Worm (Caenorhabditis elegans) whole organism, L2 larva: ENCODE measurements around the gene bec-1.

ENCODE experiments used
- R02D3.7 ChIP-seq: fragments of 150-350 bp; optimal IDR thresholded peaks from 2 replicates; lab custom pipeline; 2014; ENCODE audit warnings: missing biosample characterization, missing genetic modification characterization
- alr-1 ChIP-seq: fragments of 150-350 bp; optimal IDR thresholded peaks from 2 replicates; lab custom pipeline; 2014; ENCODE audit warnings: missing biosample characterization, missing genetic modification characterization
- ama-1 ChIP-seq: fragments of 150-350 bp; optimal IDR thresholded peaks from 2 replicates; lab custom pipeline; 2018; ENCODE audit warnings: inconsistent platforms
- elt-1 ChIP-seq: fragments of 150-350 bp; optimal IDR thresholded peaks from 2 replicates; lab custom pipeline; 2014; ENCODE audit warnings: missing biosample characterization, missing genetic modification characterization
- lsy-2 ChIP-seq, 2 experiments: fragments of 150-350 bp in 1 of 2; sonication (generic microtip) in 1 of 2; optimal IDR thresholded peaks; 2 replicates each; lab custom pipeline; 2014 to 2017; ENCODE audit warnings: missing biosample characterization in 2 of 2, missing genetic modification characterization in 2 of 2
- nhr-11 ChIP-seq: fragments of 150-350 bp; optimal IDR thresholded peaks from 2 replicates; lab custom pipeline; 2014; ENCODE audit warnings: missing biosample characterization, missing genetic modification characterization
- nhr-6 ChIP-seq: fragments of 150-350 bp; optimal IDR thresholded peaks from 2 replicates; lab custom pipeline; 2014; ENCODE audit warnings: missing biosample characterization, missing genetic modification characterization
- sma-3 ChIP-seq: sonication (generic microtip); optimal IDR thresholded peaks from 2 replicates; lab custom pipeline; 2016; ENCODE audit warnings: missing genetic modification reagents, missing genetic modification characterization, missing compliant biosample characterization
- snpc-4 ChIP-seq: fragments of 150-350 bp; optimal IDR thresholded peaks from 2 replicates; lab custom pipeline; 2014; ENCODE audit warnings: missing biosample characterization, missing genetic modification characterization
- unc-62 ChIP-seq: fragments of 150-350 bp; optimal IDR thresholded peaks from 2 replicates; lab custom pipeline; 2014; ENCODE audit warnings: missing biosample characterization, missing genetic modification reagents, missing genetic modification characterization
- zag-1 ChIP-seq: fragments of 150-350 bp; optimal IDR thresholded peaks from 2 replicates; lab custom pipeline; 2014; ENCODE audit warnings: missing biosample characterization, missing genetic modification characterization
- ztf-11 ChIP-seq: sonication (generic microtip); optimal IDR thresholded peaks from 2 replicates; lab custom pipeline; 2017; ENCODE audit warnings: missing biosample characterization, missing genetic modification characterization
- ztf-4 ChIP-seq: fragments of 150-350 bp; optimal IDR thresholded peaks from 2 replicates; lab custom pipeline; 2014; ENCODE audit warnings: missing biosample characterization, missing genetic modification characterization

DNA sequence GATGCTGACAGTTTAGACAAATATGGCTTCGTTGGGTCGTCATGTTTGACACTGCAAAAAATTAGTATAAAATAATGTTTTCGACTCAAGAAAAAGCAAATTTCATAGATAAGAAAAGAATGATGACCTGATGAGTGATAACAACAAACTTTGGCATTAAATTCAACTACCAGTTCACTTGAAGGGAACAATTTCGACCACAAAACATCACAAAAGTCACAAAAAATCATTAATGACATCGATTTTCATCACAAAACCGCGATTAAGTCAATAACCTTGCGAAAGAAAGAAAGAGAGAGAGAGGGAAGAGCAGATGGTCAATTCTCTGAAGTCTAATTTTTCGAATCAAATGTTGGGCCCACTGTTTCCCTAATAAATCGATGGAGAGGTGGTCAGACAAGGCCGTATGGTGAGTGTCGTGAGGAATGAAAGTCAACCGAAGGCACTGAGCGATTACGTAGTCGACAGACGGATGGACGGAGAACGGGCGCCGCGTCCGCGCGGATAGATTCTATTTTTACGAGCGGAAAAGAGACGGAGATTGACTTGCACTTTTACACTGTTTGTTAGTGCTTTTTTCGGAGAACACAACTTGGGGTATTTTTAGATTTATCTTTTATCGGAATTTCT is at the start of gene bec-1:
- no peak for TF ChIP-seq lsy-2 (tag; optimal IDR thresholded peaks at IDR 0.05; lab: Kevin White, UChicago)
- TF ChIP-seq sma-3 (GFP tag; lab: Kevin White, UChicago), result no peak
- TF ChIP-seq nhr-11 (tag; lab: Kevin White, UChicago), result no peak
- TF ChIP-seq elt-1, result no peak
- TF ChIP-seq nhr-6 (tag; lab: Kevin White, UChicago), result no peak
- no peak for TF ChIP-seq snpc-4 (tag; lab: Kevin White, UChicago)
- no peak for TF ChIP-seq unc-62 (GFP tag; lab: Kevin White, UChicago)
- TF ChIP-seq ztf-4 (tag; lab: Kevin White, UChicago), result no peak
- no peak for TF ChIP-seq R02D3.7 (tag; lab: Kevin White, UChicago)
- TF ChIP-seq ama-1 (lab: Kevin White, UChicago), result no peak
- TF ChIP-seq alr-1 (tag; lab: Kevin White, UChicago), result no peak
- TF ChIP-seq zag-1 (tag; lab: Kevin White, UChicago), result no peak
- no peak for TF ChIP-seq ztf-11 (tag; lab: Kevin White, UChicago)
